Worm (Caenorhabditis elegans) whole organism, mixed stage, embryonic: Measurements from ENCODE around the gene ZC239.22.

Experiments
- elt-1 ChIP-seq: sonication (generic microtip); optimal IDR thresholded peaks from 2 replicates; lab custom pipeline; 2017; ENCODE audit warnings: missing genetic modification characterization, mild to moderate bottlenecking, missing compliant biosample characterization, antibody characterized with exemption, moderate library complexity, borderline replicate concordance; ENCODE audit not compliant: insufficient read depth
- lin-13 ChIP-seq: fragments of 150-350 bp; optimal IDR thresholded peaks from 2 replicates; lab custom pipeline; 2014; ENCODE audit warnings: missing biosample characterization, missing genetic modification characterization
- lin-32 ChIP-seq: fragments of 200-800 bp; sonication (Bioruptor generic); optimal IDR thresholded peaks from 2 replicates; lab custom pipeline; 2018; ENCODE audit warnings: mild to moderate bottlenecking, missing genetic modification characterization, missing compliant biosample characterization
- mab-5 ChIP-seq: fragments of 150-350 bp; optimal IDR thresholded peaks from 2 replicates; lab custom pipeline; 2014; ENCODE audit warnings: missing biosample characterization, missing genetic modification characterization
- nhr-237 ChIP-seq: fragments of 150-350 bp; optimal IDR thresholded peaks from 2 replicates; lab custom pipeline; 2014; ENCODE audit warnings: missing biosample characterization, missing genetic modification characterization
- nhr-76 ChIP-seq: sonication (generic microtip); optimal IDR thresholded peaks from 2 replicates; lab custom pipeline; 2017; ENCODE audit warnings: missing biosample characterization, missing genetic modification characterization
- pha-4 ChIP-seq: fragments of 150-350 bp; optimal IDR thresholded peaks from 2 replicates; lab custom pipeline; 2018; ENCODE audit warnings: missing biosample characterization, missing genetic modification reagents, missing genetic modification characterization
- snpc-4 ChIP-seq: fragments of 150-350 bp; optimal IDR thresholded peaks from 2 replicates; lab custom pipeline; 2014; ENCODE audit warnings: missing biosample characterization, missing genetic modification characterization
- unc-62 ChIP-seq: fragments of 150-350 bp; optimal IDR thresholded peaks from 2 replicates; lab custom pipeline; 2014; ENCODE audit warnings: missing biosample characterization, missing genetic modification reagents, missing genetic modification characterization
- ztf-11 ChIP-seq: fragments of 150-350 bp; optimal IDR thresholded peaks from 2 replicates; lab custom pipeline; 2014; ENCODE audit warnings: missing biosample characterization, missing genetic modification characterization

ce11 chrII:3251782-3252181 lies 31.2 kb upstream of the ZC239.22 start:
- TF ChIP-seq pha-4 (no peak), unc-62 (GFP tag; lab: Kevin White, UChicago) (no peak), lin-13 (no peak), nhr-76 (tag; lab: Kevin White, UChicago) (no peak), snpc-4 (tag; lab: Kevin White, UChicago) (no peak), lin-32 (GFP tag; lab: Kevin White, UChicago) (no peak), mab-5 (no peak), elt-1 (no peak), ztf-11 (no peak), nhr-237 (tag; lab: Kevin White, UChicago) (no peak)
